Worm (Caenorhabditis elegans) whole organism, young adult: ENCODE results near the gene C07H4.1.

Source experiments
- Y53F4B.3 ChIP-seq: fragments of 200-800 bp; sonication (Bioruptor generic); IDR thresholded peaks from 2 replicates; pipeline ENCODE4 v1.3.6; 2022; ENCODE audit warnings: missing genetic modification reagents, missing genetic modification characterization, missing compliant biosample characterization
- akir-1 ChIP-seq: fragments of 200-800 bp; sonication (Bioruptor generic); optimal IDR thresholded peaks from 2 replicates; lab custom pipeline; 2018; ENCODE audit warnings: mild to moderate bottlenecking, missing genetic modification characterization, moderate library complexity, missing compliant biosample characterization
- bed-1 ChIP-seq: fragments of 200-800 bp; sonication (Bioruptor generic); IDR thresholded peaks from 2 replicates; pipeline ENCODE4 v1.3.6; 2022; ENCODE audit warnings: missing genetic modification reagents, missing genetic modification characterization, missing compliant biosample characterization
- ceh-100 ChIP-seq: fragments of 200-800 bp; sonication (Bioruptor generic); IDR thresholded peaks from 2 replicates; pipeline ENCODE4 v1.3.6; 2022; ENCODE audit warnings: missing genetic modification reagents, missing genetic modification characterization, missing compliant biosample characterization
- fkh-3 ChIP-seq: sonication (generic microtip); optimal IDR thresholded peaks from 2 replicates; lab custom pipeline; 2016; ENCODE audit warnings: mild to moderate bottlenecking, missing genetic modification characterization, missing compliant biosample characterization
- mxl-1 ChIP-seq: sonication (generic microtip); optimal IDR thresholded peaks from 2 replicates; lab custom pipeline; 2016; ENCODE audit warnings: missing genetic modification characterization, missing compliant biosample characterization
- repo-1 ChIP-seq: sonication (generic microtip); optimal IDR thresholded peaks from 2 replicates; lab custom pipeline; 2017; ENCODE audit warnings: mild to moderate bottlenecking, missing genetic modification characterization, missing compliant biosample characterization

- TF ChIP-seq bed-1: no peak
- no peak for TF ChIP-seq akir-1 (GFP tag; lab: Kevin White, UChicago)
- TF ChIP-seq fkh-3 (tag; lab: Kevin White, UChicago): no peak
- no peak for TF ChIP-seq repo-1 (tag; lab: Kevin White, UChicago)
- no peak for TF ChIP-seq Y53F4B.3 (GFP tag; lab: Robert Waterston, UW)
- TF ChIP-seq ceh-100: no peak
- TF ChIP-seq mxl-1: no peak
These were observed 19.4 kb upstream of the C07H4.1 start, which contains the start of gene jun-1 for ce11 chrII:9112851-9113250.
